Worm (Caenorhabditis elegans): ENCODE measurements around the gene ubc-19.

ubc-19 gene

ce11 chrV:18689681-18690080 lies at the start of gene ubc-19, which contains the start of gene Y69H2.7:
Gene ubc-19, minus strand, starts transcription at chrV:18689762.
Gene Y69H2.7, plus strand, starts transcription at chrV:18689989.
- TF ChIP-seq hmg-4 (GFP tag; optimal IDR thresholded peaks at IDR 0.05): peak; percentile 5
- no peak for TF ChIP-seq F13C5.2 (tag; optimal IDR thresholded peaks at IDR 0.05)

- no peak for TF ChIP-seq ama-1 (optimal IDR thresholded peaks at IDR 0.05)
- no peak for TF ChIP-seq scrt-1 (GFP tag; IDR thresholded peaks at IDR 0.05)
- TF ChIP-seq flt-1 (GFP tag; IDR thresholded peaks at IDR 0.05): no peak
- no peak for TF ChIP-seq tra-4 (tag; optimal IDR thresholded peaks at IDR 0.05)
- TF ChIP-seq tbx-11 (GFP tag; IDR thresholded peaks at IDR 0.05): no peak
- TF ChIP-seq sea-1 (GFP tag; conservative IDR thresholded peaks at IDR 0.05): no peak
- no peak for TF ChIP-seq ceh-13 (GFP tag; optimal IDR thresholded peaks at IDR 0.05)
- no peak for TF ChIP-seq aly-1 (tag; optimal IDR thresholded peaks at IDR 0.05)
- TF ChIP-seq hmg-4 (GFP tag; optimal IDR thresholded peaks at IDR 0.05): no peak
- TF ChIP-seq hnd-1 (tag; optimal IDR thresholded peaks at IDR 0.05): no peak
- TF ChIP-seq tbx-37 (GFP tag; conservative IDR thresholded peaks at IDR 0.05): no peak
- no peak for TF ChIP-seq B0310.2 (tag; optimal IDR thresholded peaks at IDR 0.05)
- no peak for TF ChIP-seq ets-7 (tag; optimal IDR thresholded peaks at IDR 0.05)
Observed at ce11 chrV:18737646-18738045, 48.1 kb upstream of the ubc-19 start.

- TF ChIP-seq tbx-37 (GFP tag; conservative IDR thresholded peaks at IDR 0.05) (no peak), pes-1 (GFP tag; IDR thresholded peaks at IDR 0.05) (no peak), hmbx-1 (tag; optimal IDR thresholded peaks at IDR 0.05) (no peak), sea-1 (GFP tag; conservative IDR thresholded peaks at IDR 0.05) (no peak), tra-4 (tag; optimal IDR thresholded peaks at IDR 0.05) (no peak), scrt-1 (GFP tag; IDR thresholded peaks at IDR 0.05) (no peak), B0310.2 (tag; optimal IDR thresholded peaks at IDR 0.05) (no peak), F13C5.2 (tag; optimal IDR thresholded peaks at IDR 0.05) (no peak), flt-1 (GFP tag; IDR thresholded peaks at IDR 0.05) (no peak), ceh-13 (GFP tag; optimal IDR thresholded peaks at IDR 0.05) (no peak), hnd-1 (tag; optimal IDR thresholded peaks at IDR 0.05) (no peak), aly-1 (tag; optimal IDR thresholded peaks at IDR 0.05) (no peak), ets-7 (tag; optimal IDR thresholded peaks at IDR 0.05) (no peak), hmg-4 (GFP tag; optimal IDR thresholded peaks at IDR 0.05) (no peak), ama-1 (optimal IDR thresholded peaks at IDR 0.05) (no peak), tbx-11 (GFP tag; IDR thresholded peaks at IDR 0.05) (no peak), ceh-36 (tag; optimal IDR thresholded peaks at IDR 0.05) (no peak)
Observed at ce11 chrV:18734381-18734780, 44.8 kb upstream of the ubc-19 start, which contains the start of gene scl-20. Gene scl-20, minus strand, starts transcription at chrV:18734481.

ce11 chrV:18733942-18734341 lies 44.4 kb upstream of the ubc-19 start:
- TF ChIP-seq F13C5.2 (tag; optimal IDR thresholded peaks at IDR 0.05) (no peak), hmg-4 (GFP tag; optimal IDR thresholded peaks at IDR 0.05) (no peak), hnd-1 (tag; optimal IDR thresholded peaks at IDR 0.05) (no peak), ceh-13 (GFP tag; optimal IDR thresholded peaks at IDR 0.05) (no peak), ceh-36 (tag; optimal IDR thresholded peaks at IDR 0.05) (peak; percentile 88)

ce11 chrV:18731579-18732041 lies 42.0 kb upstream of the ubc-19 start, which contains the start of the genes asp-18 and scl-19:
Gene asp-18, minus strand, starts transcription at chrV:18731679.
Gene scl-19, plus strand, starts transcription at chrV:18731991.
- no peak for TF ChIP-seq hmbx-1 (tag; optimal IDR thresholded peaks at IDR 0.05)
- no peak for TF ChIP-seq flt-1 (GFP tag; IDR thresholded peaks at IDR 0.05)
- TF ChIP-seq ama-1 (optimal IDR thresholded peaks at IDR 0.05): no peak
- no peak for TF ChIP-seq tbx-37 (GFP tag; conservative IDR thresholded peaks at IDR 0.05)
- TF ChIP-seq aly-1 (tag; optimal IDR thresholded peaks at IDR 0.05): no peak
- TF ChIP-seq ceh-13 (GFP tag; optimal IDR thresholded peaks at IDR 0.05): no peak
- TF ChIP-seq tra-4 (tag; optimal IDR thresholded peaks at IDR 0.05): no peak
- no peak for TF ChIP-seq scrt-1 (GFP tag; IDR thresholded peaks at IDR 0.05)
- no peak for TF ChIP-seq B0310.2 (tag; optimal IDR thresholded peaks at IDR 0.05)
- no peak for TF ChIP-seq hmg-4 (GFP tag; optimal IDR thresholded peaks at IDR 0.05)
- TF ChIP-seq ets-7 (tag; optimal IDR thresholded peaks at IDR 0.05): no peak
- TF ChIP-seq F13C5.2 (tag; optimal IDR thresholded peaks at IDR 0.05): no peak
- TF ChIP-seq tbx-11 (GFP tag; IDR thresholded peaks at IDR 0.05): no peak

- TF ChIP-seq F13C5.2 (tag; optimal IDR thresholded peaks at IDR 0.05) (no peak), tbx-37 (GFP tag; conservative IDR thresholded peaks at IDR 0.05) (no peak), scrt-1 (GFP tag; IDR thresholded peaks at IDR 0.05) (no peak), pes-1 (GFP tag; IDR thresholded peaks at IDR 0.05) (no peak), tra-4 (tag; optimal IDR thresholded peaks at IDR 0.05) (no peak), sea-1 (GFP tag; conservative IDR thresholded peaks at IDR 0.05) (no peak), flt-1 (GFP tag; IDR thresholded peaks at IDR 0.05) (no peak), ceh-13 (GFP tag; optimal IDR thresholded peaks at IDR 0.05) (no peak), hmbx-1 (tag; optimal IDR thresholded peaks at IDR 0.05) (no peak), ama-1 (optimal IDR thresholded peaks at IDR 0.05) (no peak), ets-7 (tag; optimal IDR thresholded peaks at IDR 0.05) (no peak), hnd-1 (tag; optimal IDR thresholded peaks at IDR 0.05) (no peak), aly-1 (tag; optimal IDR thresholded peaks at IDR 0.05) (no peak), tbx-11 (GFP tag; IDR thresholded peaks at IDR 0.05) (no peak), B0310.2 (tag; optimal IDR thresholded peaks at IDR 0.05) (no peak)
Observed at ce11 chrV:18729324-18729924, 39.9 kb upstream of the ubc-19 start, which contains the start of gene asp-19. Gene asp-19, minus strand, starts transcription at chrV:18729374.

ce11 chrV:18725858-18726257 lies 36.3 kb upstream of the ubc-19 start:
- TF ChIP-seq F13C5.2 (tag; optimal IDR thresholded peaks at IDR 0.05) (no peak), hmbx-1 (tag; optimal IDR thresholded peaks at IDR 0.05) (no peak), flt-1 (GFP tag; IDR thresholded peaks at IDR 0.05) (no peak), B0310.2 (tag; optimal IDR thresholded peaks at IDR 0.05) (no peak), tbx-11 (GFP tag; IDR thresholded peaks at IDR 0.05) (no peak), hmg-4 (GFP tag; optimal IDR thresholded peaks at IDR 0.05) (no peak), tra-4 (tag; optimal IDR thresholded peaks at IDR 0.05) (no peak), ets-7 (tag; optimal IDR thresholded peaks at IDR 0.05) (no peak), ama-1 (optimal IDR thresholded peaks at IDR 0.05) (no peak), ceh-13 (GFP tag; optimal IDR thresholded peaks at IDR 0.05) (no peak), tbx-37 (GFP tag; conservative IDR thresholded peaks at IDR 0.05) (no peak), aly-1 (tag; optimal IDR thresholded peaks at IDR 0.05) (no peak), ceh-36 (tag; optimal IDR thresholded peaks at IDR 0.05) (no peak), pes-1 (GFP tag; IDR thresholded peaks at IDR 0.05) (no peak), hnd-1 (tag; optimal IDR thresholded peaks at IDR 0.05) (no peak), scrt-1 (GFP tag; IDR thresholded peaks at IDR 0.05) (no peak), sea-1 (GFP tag; conservative IDR thresholded peaks at IDR 0.05) (no peak)

All from whole organism, early embryonic.